Fruit fly (Drosophila melanogaster) whole organism, adult: Measurements from ENCODE around the gene PolA1.

ENCODE experiments used
- CG11617 ChIP-seq: fragments of 200-800 bp; sonication (Bioruptor generic); optimal IDR thresholded peaks from 2 replicates; lab custom pipeline; 2017; ENCODE audit warnings: mild to moderate bottlenecking, missing biosample characterization, missing genetic modification reagents, missing genetic modification characterization
- CG12768 ChIP-seq: fragments of 200-800 bp; sonication (Bioruptor generic); optimal IDR thresholded peaks from 2 replicates; lab custom pipeline; 2017; ENCODE audit warnings: missing biosample characterization, missing genetic modification characterization, mild to moderate bottlenecking, moderate library complexity, missing genetic modification reagents
- CG14711 ChIP-seq: fragments of 200-800 bp; sonication (Bioruptor generic); optimal IDR thresholded peaks from 2 replicates; lab custom pipeline; 2018; ENCODE audit warnings: missing biosample characterization, mild to moderate bottlenecking, missing genetic modification characterization, moderate library complexity
- CG1620 ChIP-seq: fragments of 200-800 bp; sonication (Bioruptor generic); optimal IDR thresholded peaks from 2 replicates; lab custom pipeline; 2016; ENCODE audit warnings: missing biosample characterization, missing genetic modification characterization
- CG33017 ChIP-seq: fragments of 200-800 bp; sonication (Bioruptor generic); optimal IDR thresholded peaks from 2 replicates; lab custom pipeline; 2018; ENCODE audit warnings: missing biosample characterization, mild to moderate bottlenecking, missing genetic modification characterization, moderate library complexity
- CG5204 ChIP-seq: fragments of 200-800 bp; sonication (Bioruptor generic); optimal IDR thresholded peaks from 2 replicates; lab custom pipeline; 2016; ENCODE audit warnings: missing biosample characterization, missing genetic modification characterization
- CG7045 ChIP-seq: fragments of 200-800 bp; sonication (Bioruptor generic); optimal IDR thresholded peaks from 2 replicates; lab custom pipeline; 2017; ENCODE audit warnings: missing biosample characterization, mild to moderate bottlenecking, missing genetic modification characterization
- CG7101 ChIP-seq: fragments of 200-800 bp; sonication (Bioruptor generic); optimal IDR thresholded peaks from 2 replicates; lab custom pipeline; 2018; ENCODE audit warnings: missing biosample characterization, mild to moderate bottlenecking, missing genetic modification characterization, moderate library complexity
- Clk ChIP-seq: fragments of 200-800 bp; sonication (Bioruptor generic); optimal IDR thresholded peaks from 2 replicates; lab custom pipeline; 2017; ENCODE audit warnings: missing biosample characterization, missing genetic modification characterization
- Crg-1 ChIP-seq: fragments of 200-800 bp; sonication (Bioruptor generic); optimal IDR thresholded peaks from 2 replicates; lab custom pipeline; 2016; ENCODE audit warnings: missing biosample characterization, missing genetic modification characterization
- Hr96 ChIP-seq: fragments of 200-800 bp; sonication (Bioruptor generic); optimal IDR thresholded peaks from 2 replicates; lab custom pipeline; 2016; ENCODE audit warnings: missing biosample characterization, missing genetic modification characterization
- Mnt ChIP-seq: fragments of 200-800 bp; sonication (Bioruptor generic); optimal IDR thresholded peaks from 2 replicates; lab custom pipeline; 2016; ENCODE audit warnings: missing biosample characterization, mild to moderate bottlenecking, missing genetic modification characterization
- bab1 ChIP-seq: fragments of 200-800 bp; sonication (Bioruptor generic); optimal IDR thresholded peaks from 3 replicates; lab custom pipeline; 2019; ENCODE audit warnings: missing biosample characterization, mild to moderate bottlenecking, missing genetic modification characterization, moderate library complexity
- cic ChIP-seq: fragments of 200-800 bp; sonication (Bioruptor generic); optimal IDR thresholded peaks from 2 replicates; lab custom pipeline; 2017; ENCODE audit warnings: missing biosample characterization, mild to moderate bottlenecking, missing genetic modification characterization, moderate library complexity
- cnc ChIP-seq, 2 experiments: fragments of >200 bp; optimal IDR thresholded peaks; 2 replicates each; lab custom pipeline; 2017
- kay ChIP-seq: fragments of 200-800 bp; sonication (Bioruptor generic); peaks from one replicate; lab custom pipeline; 2016; ENCODE audit warnings: missing biosample characterization, missing genetic modification characterization, borderline replicate concordance
- ovo ChIP-seq: fragments of 200-800 bp; sonication (Bioruptor generic); optimal IDR thresholded peaks from 2 replicates; lab custom pipeline; 2016; ENCODE audit warnings: missing biosample characterization, missing genetic modification characterization
- pad ChIP-seq: fragments of 200-800 bp; sonication (Bioruptor generic); optimal IDR thresholded peaks from 3 replicates; lab custom pipeline; 2017; ENCODE audit warnings: missing biosample characterization, missing genetic modification characterization, mild to moderate bottlenecking, moderate library complexity, missing genetic modification reagents
- tj ChIP-seq: fragments of 200-800 bp; sonication (Bioruptor generic); optimal IDR thresholded peaks from 3 replicates; lab custom pipeline; 2017; ENCODE audit warnings: missing biosample characterization, mild to moderate bottlenecking, missing genetic modification characterization, moderate library complexity
- toe ChIP-seq: fragments of 200-800 bp; sonication (Bioruptor generic); optimal IDR thresholded peaks from 2 replicates; lab custom pipeline; 2016; ENCODE audit warnings: missing biosample characterization, missing genetic modification characterization

Gene PolA1

dm6 chr3R:21700458-21700857, 28.9 kb upstream of the PolA1 start:
- TF ChIP-seq CG33017 = no peak
- TF ChIP-seq cic (GFP tag; lab: Kevin White, UChicago) = no peak
- TF ChIP-seq cnc (optimal IDR thresholded peaks at IDR 0.05; lab: Kevin White, UChicago) = no peak
- no peak for TF ChIP-seq CG7045
- TF ChIP-seq Mnt = no peak
- TF ChIP-seq kay (GFP tag; lab: Kevin White, UChicago) = no peak
- TF ChIP-seq CG12768 (GFP tag; lab: Kevin White, UChicago) = no peak
- no peak for TF ChIP-seq Hr96

dm6 chr3R:21698895-21699300, 27.3 kb upstream of the PolA1 start:
- TF ChIP-seq CG7045 (no peak), Crg-1 (GFP tag; lab: Kevin White, UChicago) (no peak), cic (GFP tag; lab: Kevin White, UChicago) (no peak), cnc (optimal IDR thresholded peaks at IDR 0.05; lab: Kevin White, UChicago) (no peak), Mnt (no peak), CG14711 (no peak), ovo (no peak), kay (GFP tag; lab: Kevin White, UChicago) (no peak), CG5204 (no peak), Hr96 (no peak), CG11617 (GFP tag; lab: Kevin White, UChicago) (no peak), Clk (GFP tag; lab: Kevin White, UChicago) (no peak), CG33017 (no peak), toe (GFP tag; lab: Kevin White, UChicago) (no peak), bab1 (GFP tag; lab: Kevin White, UChicago) (no peak), tj (GFP tag; lab: Kevin White, UChicago) (no peak), pad (no peak), CG1620 (GFP tag; lab: Kevin White, UChicago) (no peak)

dm6 chr3R:21693110-21693672, 21.6 kb upstream of the PolA1 start:
- TF ChIP-seq cic (GFP tag; lab: Kevin White, UChicago) (no peak), Mnt (no peak), CG1620 (GFP tag; lab: Kevin White, UChicago) (no peak), toe (GFP tag; lab: Kevin White, UChicago) (no peak), bab1 (GFP tag; lab: Kevin White, UChicago) (no peak), kay (GFP tag; lab: Kevin White, UChicago) (no peak), Clk (GFP tag; lab: Kevin White, UChicago) (no peak), Crg-1 (GFP tag; lab: Kevin White, UChicago) (no peak), CG12768 (GFP tag; lab: Kevin White, UChicago) (no peak), CG14711 (no peak), pad (no peak), CG5204 (no peak), CG33017 (no peak), ovo (no peak), tj (GFP tag; lab: Kevin White, UChicago) (no peak), CG11617 (GFP tag; lab: Kevin White, UChicago) (no peak), CG7101 (tag; lab: Kevin White, UChicago) (no peak)

- TF ChIP-seq CG11617 (GFP tag; lab: Kevin White, UChicago) (no peak), CG14711 (no peak), CG1620 (GFP tag; lab: Kevin White, UChicago) (no peak), CG33017 (no peak), CG12768 (GFP tag; lab: Kevin White, UChicago) (no peak), CG5204 (no peak), Crg-1 (GFP tag; lab: Kevin White, UChicago) (no peak), bab1 (GFP tag; lab: Kevin White, UChicago) (no peak), Clk (GFP tag; lab: Kevin White, UChicago) (no peak), cnc (optimal IDR thresholded peaks at IDR 0.05; lab: Kevin White, UChicago) (no peak), Hr96 (no peak), CG7101 (tag; lab: Kevin White, UChicago) (no peak), ovo (no peak), toe (GFP tag; lab: Kevin White, UChicago) (no peak), CG7045 (no peak), pad (no peak), Mnt (no peak), tj (GFP tag; lab: Kevin White, UChicago) (no peak), cic (GFP tag; lab: Kevin White, UChicago) (no peak)
These were observed 19.6 kb upstream of the PolA1 start for dm6 chr3R:21691114-21691513.

dm6 chr3R:21688596-21688995, 17.0 kb upstream of the PolA1 start:
- no peak for TF ChIP-seq CG33017
- TF ChIP-seq bab1 (GFP tag; lab: Kevin White, UChicago) = no peak
- TF ChIP-seq toe (GFP tag; lab: Kevin White, UChicago) = no peak
- TF ChIP-seq cnc (optimal IDR thresholded peaks at IDR 0.05; lab: Kevin White, UChicago) = no peak
- no peak for TF ChIP-seq Hr96
- TF ChIP-seq tj (GFP tag; lab: Kevin White, UChicago) = no peak
- no peak for TF ChIP-seq CG7101 (tag; lab: Kevin White, UChicago)
- no peak for TF ChIP-seq CG7045
- TF ChIP-seq CG5204 = no peak
- no peak for TF ChIP-seq Clk (GFP tag; lab: Kevin White, UChicago)
- no peak for TF ChIP-seq ovo

dm6 chr3R:21687902-21688301, 16.4 kb upstream of the PolA1 start:
- TF ChIP-seq toe (GFP tag; lab: Kevin White, UChicago) (no peak), CG14711 (no peak), CG7045 (no peak), pad (no peak), kay (GFP tag; lab: Kevin White, UChicago) (no peak), CG33017 (no peak), CG1620 (GFP tag; lab: Kevin White, UChicago) (no peak), CG12768 (GFP tag; lab: Kevin White, UChicago) (no peak), ovo (no peak), tj (GFP tag; lab: Kevin White, UChicago) (no peak), CG7101 (tag; lab: Kevin White, UChicago) (no peak), Mnt (no peak), cic (GFP tag; lab: Kevin White, UChicago) (no peak), bab1 (GFP tag; lab: Kevin White, UChicago) (no peak), CG5204 (no peak)
